Worm (Caenorhabditis elegans) whole organism, L3 larva: ENCODE results near the gene str-250.

Experiments
- R02D3.7 ChIP-seq: fragments of 150-350 bp; optimal IDR thresholded peaks from 2 replicates; lab custom pipeline; 2014; ENCODE audit warnings: missing biosample characterization, missing genetic modification characterization
- ZK546.5 ChIP-seq: sonication (generic microtip); optimal IDR thresholded peaks from 2 replicates; lab custom pipeline; 2017; ENCODE audit warnings: missing biosample characterization, missing genetic modification characterization
- ceh-16 ChIP-seq: sonication (generic microtip); optimal IDR thresholded peaks from 2 replicates; lab custom pipeline; 2017; ENCODE audit warnings: missing biosample characterization, missing genetic modification characterization
- ceh-28 ChIP-seq: fragments of 150-350 bp; optimal IDR thresholded peaks from 2 replicates; lab custom pipeline; 2014; ENCODE audit warnings: missing biosample characterization, missing genetic modification reagents, missing genetic modification characterization
- ceh-82 ChIP-seq: fragments of 150-350 bp; optimal IDR thresholded peaks from 2 replicates; lab custom pipeline; 2014; ENCODE audit warnings: missing biosample characterization, missing genetic modification characterization
- ceh-9 ChIP-seq: sonication (generic microtip); optimal IDR thresholded peaks from 2 replicates; lab custom pipeline; 2018; ENCODE audit warnings: missing biosample characterization, missing genetic modification characterization
- daf-12 ChIP-seq: fragments of 150-350 bp; optimal IDR thresholded peaks from 2 replicates; lab custom pipeline; 2014; ENCODE audit warnings: missing biosample characterization, missing genetic modification reagents, missing genetic modification characterization
- egl-5 ChIP-seq: fragments of 150-350 bp; optimal IDR thresholded peaks from 2 replicates; lab custom pipeline; 2017; ENCODE audit warnings: missing biosample characterization, missing genetic modification reagents, missing genetic modification characterization, inconsistent platforms
- elt-2 ChIP-seq: sonication (generic microtip); optimal IDR thresholded peaks from 2 replicates; lab custom pipeline; 2016; ENCODE audit warnings: missing genetic modification reagents, mild to moderate bottlenecking, missing genetic modification characterization, missing compliant biosample characterization
- eor-1 ChIP-seq, 2 experiments: fragments of 150-350 bp; optimal IDR thresholded peaks; 2 replicates each; lab custom pipeline; 2014 to 2018; ENCODE audit warnings: missing biosample characterization in 2 of 2, missing genetic modification characterization in 2 of 2
- fkh-10 ChIP-seq: sonication (generic microtip); optimal IDR thresholded peaks from 2 replicates; lab custom pipeline; 2017; ENCODE audit warnings: missing biosample characterization, missing genetic modification reagents, missing genetic modification characterization
- jun-1 ChIP-seq: fragments of 150-350 bp; optimal IDR thresholded peaks from 2 replicates; lab custom pipeline; 2014; ENCODE audit warnings: missing biosample characterization, missing genetic modification reagents, missing genetic modification characterization
- lin-15B ChIP-seq: fragments of 150-350 bp; optimal IDR thresholded peaks from 2 replicates; lab custom pipeline; 2014; ENCODE audit warnings: missing biosample characterization, missing genetic modification characterization
- lin-39 ChIP-seq: fragments of 150-350 bp; optimal IDR thresholded peaks from 2 replicates; lab custom pipeline; 2018; ENCODE audit warnings: missing biosample characterization, missing genetic modification reagents, missing genetic modification characterization
- lsy-12 ChIP-seq: sonication (generic microtip); optimal IDR thresholded peaks from 2 replicates; lab custom pipeline; 2016; ENCODE audit warnings: mild to moderate bottlenecking, missing genetic modification characterization, missing compliant biosample characterization
- mdl-1 ChIP-seq: fragments of 150-350 bp; optimal IDR thresholded peaks from 2 replicates; lab custom pipeline; 2014; ENCODE audit warnings: missing biosample characterization, missing genetic modification characterization
- mml-1 ChIP-seq: fragments of 150-350 bp; sonication (generic microtip); optimal IDR thresholded peaks from 3 replicates; lab custom pipeline; 2014; ENCODE audit warnings: missing biosample characterization, missing genetic modification characterization
- nfya-1 ChIP-seq: sonication (generic microtip); optimal IDR thresholded peaks from 2 replicates; lab custom pipeline; 2017; ENCODE audit warnings: missing genetic modification characterization, mild to moderate bottlenecking, missing compliant biosample characterization, antibody characterized with exemption, moderate library complexity; ENCODE audit not compliant: insufficient read depth
- nhr-12 ChIP-seq: fragments of 150-350 bp; optimal IDR thresholded peaks from 2 replicates; lab custom pipeline; 2014; ENCODE audit warnings: missing biosample characterization, missing genetic modification characterization
- nhr-23 ChIP-seq: fragments of 150-350 bp; optimal IDR thresholded peaks from 2 replicates; lab custom pipeline; 2014; ENCODE audit warnings: missing biosample characterization, missing genetic modification reagents, missing genetic modification characterization
- nhr-237 ChIP-seq: fragments of 150-350 bp; optimal IDR thresholded peaks from 2 replicates; lab custom pipeline; 2014; ENCODE audit warnings: missing biosample characterization, missing genetic modification characterization
- nhr-25 ChIP-seq: sonication (generic microtip); optimal IDR thresholded peaks from 2 replicates; lab custom pipeline; 2017; ENCODE audit warnings: missing biosample characterization, missing genetic modification characterization
- nhr-28 ChIP-seq: fragments of 150-350 bp; optimal IDR thresholded peaks from 2 replicates; lab custom pipeline; 2014; ENCODE audit warnings: missing biosample characterization, missing genetic modification characterization
- nhr-43 ChIP-seq: sonication (generic microtip); optimal IDR thresholded peaks from 2 replicates; lab custom pipeline; 2016; ENCODE audit warnings: mild to moderate bottlenecking, missing genetic modification characterization, missing compliant biosample characterization; ENCODE audit not compliant: poor library complexity, severe bottlenecking
- nhr-67 ChIP-seq: fragments of 150-350 bp; optimal IDR thresholded peaks from 2 replicates; lab custom pipeline; 2014; ENCODE audit warnings: missing biosample characterization, missing genetic modification characterization
- nhr-76 ChIP-seq: fragments of 150-350 bp; sonication (generic microtip); optimal IDR thresholded peaks from 5 replicates; lab custom pipeline; 2014; ENCODE audit warnings: missing biosample characterization, missing genetic modification characterization
- pha-4 ChIP-seq: fragments of 150-350 bp; optimal IDR thresholded peaks from 2 replicates; lab custom pipeline; 2014; ENCODE audit warnings: missing biosample characterization, missing genetic modification reagents, missing genetic modification characterization
- pqm-1 ChIP-seq: fragments of 150-350 bp; optimal IDR thresholded peaks from 2 replicates; lab custom pipeline; 2017; ENCODE audit warnings: missing biosample characterization, missing genetic modification characterization, inconsistent platforms
- sea-2 ChIP-seq: fragments of 150-350 bp; sonication (generic microtip); optimal IDR thresholded peaks from 4 replicates; lab custom pipeline; 2014; ENCODE audit warnings: missing biosample characterization, missing genetic modification reagents, missing genetic modification characterization
- snpc-4 ChIP-seq: fragments of 150-350 bp; optimal IDR thresholded peaks from 2 replicates; lab custom pipeline; 2014; ENCODE audit warnings: missing biosample characterization, missing genetic modification characterization
- tbx-2 ChIP-seq: sonication (generic microtip); optimal IDR thresholded peaks from 2 replicates; lab custom pipeline; 2016; ENCODE audit warnings: mild to moderate bottlenecking, missing genetic modification characterization, missing compliant biosample characterization
- unc-39 ChIP-seq: sonication (generic microtip); optimal IDR thresholded peaks from 4 replicates; lab custom pipeline; 2017; ENCODE audit warnings: missing biosample characterization, missing genetic modification characterization
- unc-62 ChIP-seq: fragments of 150-350 bp; sonication (generic microtip); optimal IDR thresholded peaks from 4 replicates; lab custom pipeline; 2014; ENCODE audit warnings: missing biosample characterization, missing genetic modification reagents, missing genetic modification characterization

Gene str-250

ce11 chrV:13878226-13878625 lies 40.2 kb upstream of the str-250 start:
- no peak for TF ChIP-seq nhr-25 (tag; lab: Kevin White, UChicago)
- no peak for TF ChIP-seq nhr-23 (tag; lab: Kevin White, UChicago)
- TF ChIP-seq nhr-28 (tag; lab: Kevin White, UChicago): no peak
- TF ChIP-seq lin-15B (tag; lab: Kevin White, UChicago): peak; percentile 14
- no peak for TF ChIP-seq unc-39 (tag; lab: Kevin White, UChicago)
- no peak for TF ChIP-seq sea-2 (GFP tag; lab: Kevin White, UChicago)
- no peak for TF ChIP-seq nhr-76
- peak; percentile 93 for TF ChIP-seq pqm-1
- no peak for TF ChIP-seq nhr-12 (tag; lab: Kevin White, UChicago)
- no peak for TF ChIP-seq tbx-2 (tag; lab: Kevin White, UChicago)
- no peak for TF ChIP-seq ceh-28 (tag; lab: Kevin White, UChicago)
- TF ChIP-seq jun-1 (tag; lab: Kevin White, UChicago): peak; percentile 11
- no peak for TF ChIP-seq lsy-12
- peak; percentile 86 for TF ChIP-seq elt-2 (tag; lab: Kevin White, UChicago)
- TF ChIP-seq, all 47 proteins: peak for 4

- no peak for TF ChIP-seq sea-2 (GFP tag; lab: Kevin White, UChicago)
- TF ChIP-seq nhr-67 (tag; lab: Kevin White, UChicago): no peak
- TF ChIP-seq unc-62 (GFP tag; lab: Kevin White, UChicago): no peak
- TF ChIP-seq lin-39 (tag; lab: Kevin White, UChicago): no peak
- TF ChIP-seq ceh-16 (tag; lab: Kevin White, UChicago): no peak
- no peak for TF ChIP-seq mml-1 (tag; lab: Kevin White, UChicago)
- TF ChIP-seq nhr-43 (tag; lab: Kevin White, UChicago): no peak
- TF ChIP-seq nhr-237: no peak
- TF ChIP-seq pha-4: peak; percentile 41
- TF ChIP-seq ceh-28 (tag; lab: Kevin White, UChicago): no peak
- no peak for TF ChIP-seq fkh-10 (GFP tag; lab: Kevin White, UChicago)
- peak; percentile 23 for TF ChIP-seq jun-1 (tag; lab: Kevin White, UChicago)
- peak; percentile 93 for TF ChIP-seq elt-2 (tag; lab: Kevin White, UChicago)
- TF ChIP-seq unc-39 (tag; lab: Kevin White, UChicago): no peak
- TF ChIP-seq lin-15B (tag; lab: Kevin White, UChicago): no peak
- TF ChIP-seq pqm-1: peak; percentile 94
- TF ChIP-seq daf-12 (tag; lab: Kevin White, UChicago): no peak
Measured at ce11 chrV:13879241-13879640, 39.2 kb upstream of the str-250 start, which contains the start of gene lbp-7. Gene lbp-7, plus strand, starts transcription at chrV:13879552.

- peak; percentile 30 for TF ChIP-seq nhr-43 (tag; lab: Kevin White, UChicago)
- TF ChIP-seq ceh-82: no peak
- peak; percentile 63 for TF ChIP-seq lin-15B (tag; lab: Kevin White, UChicago)
- peak; percentile 56 for TF ChIP-seq pha-4
- no peak for TF ChIP-seq daf-12 (tag; lab: Kevin White, UChicago)
- TF ChIP-seq nfya-1 (tag; lab: Kevin White, UChicago): peak; percentile 20
- TF ChIP-seq snpc-4 (tag; lab: Kevin White, UChicago): peak; percentile 28
- TF ChIP-seq nhr-25 (tag; lab: Kevin White, UChicago): peak; percentile 19
- TF ChIP-seq, all 47 proteins: peak for 6
Measured at ce11 chrV:13880163-13880562, 38.3 kb upstream of the str-250 start.

ce11 chrV:13880607-13881006 lies 37.8 kb upstream of the str-250 start, which contains the start of gene T22G5.3:
Gene T22G5.3, plus strand, starts transcription at chrV:13880907.
- TF ChIP-seq R02D3.7 (tag; lab: Kevin White, UChicago): no peak
- TF ChIP-seq tbx-2 (tag; lab: Kevin White, UChicago): no peak
- TF ChIP-seq ceh-16 (tag; lab: Kevin White, UChicago): no peak
- no peak for TF ChIP-seq nhr-237
- TF ChIP-seq ZK546.5 (tag; lab: Kevin White, UChicago): no peak
- TF ChIP-seq sea-2 (GFP tag; lab: Kevin White, UChicago): no peak
- TF ChIP-seq egl-5 (tag; lab: Kevin White, UChicago): no peak
- no peak for TF ChIP-seq ceh-9
- no peak for TF ChIP-seq eor-1 (tag; optimal IDR thresholded peaks at IDR 0.05; lab: Kevin White, UChicago)
- TF ChIP-seq pha-4: no peak
- no peak for TF ChIP-seq pqm-1
- no peak for TF ChIP-seq mdl-1 (tag; lab: Kevin White, UChicago)
- no peak for TF ChIP-seq nhr-25 (tag; lab: Kevin White, UChicago)
- no peak for TF ChIP-seq jun-1 (tag; lab: Kevin White, UChicago)
- no peak for TF ChIP-seq fkh-10 (GFP tag; lab: Kevin White, UChicago)
